Fruit fly (Drosophila melanogaster) whole organism, wandering third instar larva: Measurements from ENCODE around the gene CG14839.
A peak's percentile ranks its signal among the peaks of the same experiment; 100 is the strongest.

ENCODE experiments used
- Abd-B ChIP-seq: fragments of >200 bp; optimal IDR thresholded peaks from 2 replicates; lab custom pipeline; 2017; ENCODE audit warnings: missing biosample characterization, missing genetic modification characterization
- CG32264 ChIP-seq: fragments of 200-800 bp; sonication (Bioruptor generic); optimal IDR thresholded peaks from 2 replicates; lab custom pipeline; 2016; ENCODE audit warnings: missing biosample characterization, missing genetic modification characterization
- CG9705 ChIP-seq: fragments of 200-800 bp; sonication (Bioruptor generic); optimal IDR thresholded peaks from 2 replicates; lab custom pipeline; 2018; ENCODE audit warnings: missing biosample characterization, mild to moderate bottlenecking, missing genetic modification characterization
- CrebA ChIP-seq: fragments of 200-800 bp; sonication (Bioruptor generic); optimal IDR thresholded peaks from 2 replicates; lab custom pipeline; 2016; ENCODE audit warnings: missing biosample characterization, mild to moderate bottlenecking, missing genetic modification characterization, borderline replicate concordance
- Dfd ChIP-seq: fragments of >200 bp; optimal IDR thresholded peaks from 2 replicates; lab custom pipeline; 2017; ENCODE audit warnings: missing biosample characterization, missing genetic modification characterization
- Dif ChIP-seq: fragments of 200-275, 200-300 bp; sonication (Bioruptor generic); optimal IDR thresholded peaks from 2 replicates; lab custom pipeline; 2018; ENCODE audit warnings: missing biosample characterization, missing genetic modification characterization; ENCODE audit not compliant: partially characterized antibody
- GATAd ChIP-seq: sonication (Bioruptor generic); optimal IDR thresholded peaks from 2 replicates; lab custom pipeline; 2016; ENCODE audit warnings: missing biosample characterization, missing genetic modification characterization
- HLH106 ChIP-seq: fragments of 200-800 bp; optimal IDR thresholded peaks from 3 replicates; lab custom pipeline; 2019; ENCODE audit warnings: missing biosample characterization, mild to moderate bottlenecking, missing genetic modification characterization, moderate library complexity
- Hnf4 ChIP-seq: fragments of 200-800 bp; sonication (Bioruptor generic); optimal IDR thresholded peaks from 2 replicates; lab custom pipeline; 2016; ENCODE audit warnings: missing biosample characterization, mild to moderate bottlenecking, missing genetic modification characterization
- Hr78 ChIP-seq: fragments of >200 bp; optimal IDR thresholded peaks from 2 replicates; lab custom pipeline; 2017; ENCODE audit warnings: missing biosample characterization, missing genetic modification characterization
- Hr83 ChIP-seq: fragments of 200-300 bp; sonication (Bioruptor generic); optimal IDR thresholded peaks from 2 replicates; lab custom pipeline; 2016; ENCODE audit warnings: missing biosample characterization, mild to moderate bottlenecking, missing genetic modification characterization, moderate library complexity; ENCODE audit not compliant: poor library complexity, severe bottlenecking
- Jra ChIP-seq: sonication (Bioruptor generic); optimal IDR thresholded peaks from 2 replicates; lab custom pipeline; 2016; ENCODE audit warnings: missing biosample characterization, missing genetic modification characterization
- Mio ChIP-seq: sonication (Bioruptor generic); optimal IDR thresholded peaks from 2 replicates; lab custom pipeline; 2016; ENCODE audit warnings: missing biosample characterization, missing genetic modification characterization
- Myc ChIP-seq: fragments of >200 bp; optimal IDR thresholded peaks from 2 replicates; lab custom pipeline; 2017
- OdsH ChIP-seq: fragments of 200-800 bp; sonication (Bioruptor generic); optimal IDR thresholded peaks from 2 replicates; lab custom pipeline; 2016; ENCODE audit warnings: missing biosample characterization, mild to moderate bottlenecking, missing genetic modification characterization
- Rel ChIP-seq, 2 experiments: fragments of 200-800 bp; sonication (Bioruptor generic) in 1 of 2; optimal IDR thresholded peaks; 2 replicates in 1 of 2; 3 replicates in 1 of 2; lab custom pipeline; 2016 to 2019; ENCODE audit warnings: mild to moderate bottlenecking in 2 of 2, missing biosample characterization in 2 of 2, missing genetic modification characterization in 2 of 2, moderate library complexity in 1 of 2
- Sp1 ChIP-seq: fragments of 200-800 bp; sonication (Bioruptor generic); optimal IDR thresholded peaks from 3 replicates; lab custom pipeline; 2019; ENCODE audit warnings: missing biosample characterization, mild to moderate bottlenecking, missing genetic modification characterization, moderate library complexity
- Vsx2 ChIP-seq: fragments of 200-300, 225-300 bp; sonication (Bioruptor generic); optimal IDR thresholded peaks from 2 replicates; lab custom pipeline; 2018; ENCODE audit warnings: missing biosample characterization, missing genetic modification characterization; ENCODE audit not compliant: partially characterized antibody
- br ChIP-seq: fragments of 200-800 bp; sonication (Bioruptor generic); optimal IDR thresholded peaks from 2 replicates; lab custom pipeline; 2016; ENCODE audit warnings: missing biosample characterization, missing genetic modification characterization
- brk ChIP-seq: fragments of 200-800 bp; sonication (Bioruptor generic); optimal IDR thresholded peaks from 2 replicates; lab custom pipeline; 2016; ENCODE audit warnings: missing biosample characterization, mild to moderate bottlenecking, missing genetic modification characterization
- dl ChIP-seq, 2 experiments: fragments of 175-275, 200-275 bp in 1 of 2; fragments of 200-275 bp in 1 of 2; sonication (Bioruptor generic); optimal IDR thresholded peaks; lab custom pipeline; 2018; ENCODE audit warnings: mild to moderate bottlenecking in 2 of 2, missing biosample characterization in 2 of 2, missing genetic modification characterization in 2 of 2, moderate library complexity in 2 of 2; ENCODE audit not compliant: partially characterized antibody in 2 of 2, insufficient read depth in 1 of 2
- dmrt93B ChIP-seq: fragments of 200-800 bp; sonication (Bioruptor generic); optimal IDR thresholded peaks from 2 replicates; lab custom pipeline; 2018; ENCODE audit warnings: missing biosample characterization, mild to moderate bottlenecking, missing genetic modification characterization
- ey ChIP-seq: fragments of 200-800 bp; sonication (Bioruptor generic); optimal IDR thresholded peaks from 2 replicates; lab custom pipeline; 2016; ENCODE audit warnings: missing biosample characterization, missing genetic modification characterization
- foxo ChIP-seq, 2 experiments: fragments of 200-800 bp; sonication (Bioruptor generic); optimal IDR thresholded peaks; 2 replicates in 1 of 2; 3 replicates in 1 of 2; lab custom pipeline; 2016 to 2017; ENCODE audit warnings: missing biosample characterization in 2 of 2, missing genetic modification characterization in 2 of 2
- fru ChIP-seq: fragments of 200-800 bp; sonication (Bioruptor generic); optimal IDR thresholded peaks from 3 replicates; lab custom pipeline; 2016; ENCODE audit warnings: missing biosample characterization, mild to moderate bottlenecking, missing genetic modification characterization
- h ChIP-seq: fragments of 200-800 bp; sonication (Bioruptor generic); optimal IDR thresholded peaks from 3 replicates; lab custom pipeline; 2016; ENCODE audit warnings: missing biosample characterization, mild to moderate bottlenecking, missing genetic modification characterization
- jim ChIP-seq: fragments of 175-275, 200-325 bp; sonication (Bioruptor generic); optimal IDR thresholded peaks from 2 replicates; lab custom pipeline; 2016; ENCODE audit warnings: missing biosample characterization, mild to moderate bottlenecking, missing genetic modification characterization
- pan ChIP-seq: fragments of >200 bp; optimal IDR thresholded peaks from 2 replicates; lab custom pipeline; 2017
- psq ChIP-seq: fragments of 200-800 bp; sonication (Bioruptor generic); optimal IDR thresholded peaks from 3 replicates; lab custom pipeline; 2017; ENCODE audit warnings: missing biosample characterization, mild to moderate bottlenecking, missing genetic modification characterization, moderate library complexity
- rgr ChIP-seq: fragments of 200-800 bp; sonication (Bioruptor generic); optimal IDR thresholded peaks from 3 replicates; lab custom pipeline; 2016; ENCODE audit warnings: missing biosample characterization, mild to moderate bottlenecking, missing genetic modification characterization
- sage ChIP-seq: fragments of 200-800 bp; sonication (Bioruptor generic); optimal IDR thresholded peaks from 2 replicates; lab custom pipeline; 2016; ENCODE audit warnings: missing biosample characterization, mild to moderate bottlenecking, missing genetic modification characterization
- sv ChIP-seq: fragments of 200-800 bp; sonication (Bioruptor generic); optimal IDR thresholded peaks from 3 replicates; lab custom pipeline; 2016; ENCODE audit warnings: missing biosample characterization, missing genetic modification characterization
- tai ChIP-seq: sonication (Bioruptor generic); optimal IDR thresholded peaks from 2 replicates; lab custom pipeline; 2016; ENCODE audit warnings: missing biosample characterization, missing genetic modification characterization
- usp ChIP-seq: fragments of >200 bp; optimal IDR thresholded peaks from 2 replicates; lab custom pipeline; 2017; ENCODE audit warnings: missing biosample characterization, missing genetic modification characterization
- woc ChIP-seq: sonication (Bioruptor generic); optimal IDR thresholded peaks from 2 replicates; lab custom pipeline; 2016; ENCODE audit warnings: missing biosample characterization, mild to moderate bottlenecking, missing genetic modification characterization

The CG14839 gene

dm6 chr3R:14292307-14292711, 30.1 kb downstream of the CG14839 start:
- TF ChIP-seq CG32264 (GFP tag; lab: Kevin White, UChicago) (no peak), brk (GFP tag; lab: Kevin White, UChicago) (no peak), usp (GFP tag; lab: Kevin White, UChicago) (no peak), br (GFP tag; lab: Kevin White, UChicago) (no peak), CG9705 (GFP tag; lab: Kevin White, UChicago) (no peak), h (GFP tag; lab: Kevin White, UChicago) (peak; percentile 0), pan (no peak), ey (GFP tag; lab: Kevin White, UChicago) (no peak), sage (GFP tag; lab: Kevin White, UChicago) (no peak), foxo (GFP tag; optimal IDR thresholded peaks at IDR 0.05; lab: Kevin White, UChicago) (peak in 1 of 2 experiments; percentile 42), rgr (GFP tag; lab: Kevin White, UChicago) (no peak), OdsH (no peak), Jra (GFP tag; lab: Kevin White, UChicago) (no peak), fru (GFP tag; lab: Kevin White, UChicago) (no peak), Mio (GFP tag; lab: Kevin White, UChicago) (no peak), Abd-B (GFP tag; lab: Kevin White, UChicago) (no peak), Sp1 (peak; percentile 25)

DNA sequence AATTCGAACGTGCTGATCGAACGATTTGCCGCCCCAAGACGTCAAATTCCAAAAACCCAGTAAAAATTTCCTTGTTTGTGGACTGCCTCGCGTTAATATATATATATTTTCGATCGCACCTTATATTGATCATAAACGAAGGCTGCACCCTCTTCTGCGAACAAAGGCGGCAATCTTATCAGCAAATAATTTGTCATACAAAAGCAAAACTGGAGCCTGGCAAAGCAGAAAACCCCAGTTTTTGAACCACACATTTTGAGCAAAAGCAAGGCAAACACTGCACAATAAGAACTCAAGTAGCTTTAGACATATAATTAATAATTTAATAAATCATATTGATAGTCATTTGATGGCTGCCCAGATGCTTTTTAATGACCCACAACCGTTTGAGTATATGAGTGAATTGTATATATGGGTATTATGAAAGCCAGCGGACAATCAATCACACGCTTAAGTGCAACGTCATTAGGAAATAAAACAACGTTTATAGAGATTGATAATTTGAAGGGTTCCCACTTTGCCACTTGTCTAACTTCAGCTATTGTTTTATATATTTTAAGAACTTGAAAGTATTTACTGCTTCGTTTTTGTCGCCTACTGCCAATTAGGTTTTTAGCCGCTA, 32.3 kb downstream of the CG14839 start:
- TF ChIP-seq GATAd (no peak), CG9705 (GFP tag; lab: Kevin White, UChicago) (no peak), Jra (GFP tag; lab: Kevin White, UChicago) (no peak), h (GFP tag; lab: Kevin White, UChicago) (peak; percentile 15), Dif (GFP tag; lab: Kevin White, UChicago) (no peak), pan (no peak), brk (GFP tag; lab: Kevin White, UChicago) (peak; percentile 6), tai (GFP tag; lab: Kevin White, UChicago) (no peak), woc (GFP tag; lab: Kevin White, UChicago) (no peak), Rel (GFP tag; optimal IDR thresholded peaks at IDR 0.05; lab: Kevin White, UChicago) (no peak), Rel (tag; optimal IDR thresholded peaks at IDR 0.05; lab: Kevin White, UChicago) (peak; percentile 94)

DNA sequence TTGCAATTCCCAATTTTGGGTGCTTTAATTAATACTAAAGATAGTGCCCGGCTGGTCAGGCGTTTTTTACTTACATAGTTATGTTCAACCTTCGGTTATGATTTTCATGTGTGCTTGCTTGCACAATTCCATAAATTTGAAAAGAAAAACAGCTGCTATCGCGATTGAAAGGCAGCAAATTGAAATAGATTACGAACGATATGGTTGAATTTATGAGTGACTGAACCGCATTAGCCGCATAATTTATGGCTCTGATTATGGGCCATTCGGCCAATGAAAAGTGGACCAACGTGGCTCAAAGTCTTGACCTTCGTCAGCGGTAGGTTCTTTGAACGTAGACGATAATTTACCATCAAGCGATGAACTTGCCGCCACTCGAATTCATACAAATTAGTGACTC, 33.9 kb downstream of the CG14839 start:
- TF ChIP-seq usp (GFP tag; lab: Kevin White, UChicago) (no peak), sv (GFP tag; lab: Kevin White, UChicago) (no peak), Vsx2 (GFP tag; lab: Kevin White, UChicago) (no peak), woc (GFP tag; lab: Kevin White, UChicago) (no peak), CG9705 (GFP tag; lab: Kevin White, UChicago) (no peak), Dfd (GFP tag; lab: Kevin White, UChicago) (no peak), dl (GFP tag; optimal IDR thresholded peaks at IDR 0.05; lab: Kevin White, UChicago; ENCODE audit: insufficient read depth in 1 of 2, partially characterized antibody in 2 of 2) (no peak), Hnf4 (GFP tag; lab: Kevin White, UChicago) (no peak), brk (GFP tag; lab: Kevin White, UChicago) (no peak), Jra (GFP tag; lab: Kevin White, UChicago) (no peak), tai (GFP tag; lab: Kevin White, UChicago) (no peak), GATAd (no peak), Hr78 (GFP tag; lab: Kevin White, UChicago) (no peak), Myc (lab: Kevin White, UChicago) (no peak), Hr83 (no peak)

- TF ChIP-seq usp (GFP tag; lab: Kevin White, UChicago) (no peak), foxo (GFP tag; optimal IDR thresholded peaks at IDR 0.05; lab: Kevin White, UChicago) (no peak), Rel (GFP tag; optimal IDR thresholded peaks at IDR 0.05; lab: Kevin White, UChicago) (no peak), Rel (tag; optimal IDR thresholded peaks at IDR 0.05; lab: Kevin White, UChicago) (no peak), Vsx2 (GFP tag; lab: Kevin White, UChicago) (no peak), dmrt93B (no peak), Dfd (GFP tag; lab: Kevin White, UChicago) (no peak), ey (GFP tag; lab: Kevin White, UChicago) (no peak), psq (GFP tag; lab: Kevin White, UChicago) (no peak), OdsH (no peak), Hr83 (no peak), Myc (lab: Kevin White, UChicago) (no peak), HLH106 (tag; lab: Kevin White, UChicago) (no peak), Abd-B (GFP tag; lab: Kevin White, UChicago) (no peak), Hr78 (GFP tag; lab: Kevin White, UChicago) (no peak), sage (GFP tag; lab: Kevin White, UChicago) (no peak), jim (GFP tag; lab: Kevin White, UChicago) (no peak), CrebA (GFP tag; lab: Kevin White, UChicago) (no peak), dl (GFP tag; optimal IDR thresholded peaks at IDR 0.05; lab: Kevin White, UChicago; ENCODE audit: insufficient read depth in 1 of 2, partially characterized antibody in 2 of 2) (no peak), Dif (GFP tag; lab: Kevin White, UChicago) (no peak)
- TF ChIP-seq, all 38 proteins: peak for 0
Measured at dm6 chr3R:14296700-14297099, 34.5 kb downstream of the CG14839 start.
